Worm (Caenorhabditis elegans) whole organism, L4 larva: ENCODE measurements around the gene R10E9.2.

Source experiments
- F37D6.2 ChIP-seq: sonication (generic microtip); optimal IDR thresholded peaks from 2 replicates; lab custom pipeline; 2016; ENCODE audit warnings: mild to moderate bottlenecking, missing genetic modification characterization, missing compliant biosample characterization
- T20F7.1 ChIP-seq: fragments of 200-800 bp; sonication (Bioruptor generic); optimal IDR thresholded peaks from 2 replicates; lab custom pipeline; 2018; ENCODE audit warnings: mild to moderate bottlenecking, missing genetic modification characterization, missing compliant biosample characterization
- Y5F2A.4 ChIP-seq: fragments of 200-800 bp; sonication (Bioruptor generic); optimal IDR thresholded peaks from 2 replicates; lab custom pipeline; 2018; ENCODE audit warnings: mild to moderate bottlenecking, missing genetic modification characterization, missing compliant biosample characterization
- aha-1 ChIP-seq: fragments of 150-350 bp; peaks from one replicate; lab custom pipeline; 2014; ENCODE audit warnings: missing biosample characterization, missing genetic modification characterization
- arid-1 ChIP-seq: fragments of 200-800 bp; sonication (Bioruptor generic); conservative IDR thresholded peaks from 2 replicates; pipeline ENCODE4 v1.3.6; 2022; ENCODE audit warnings: missing genetic modification reagents, missing genetic modification characterization, missing compliant biosample characterization
- ceh-44 ChIP-seq: fragments of 200-800 bp; sonication (Bioruptor generic); IDR thresholded peaks from 2 replicates; pipeline ENCODE4 v1.3.6; 2022; ENCODE audit warnings: missing genetic modification reagents, missing genetic modification characterization, missing compliant biosample characterization
- ceh-82 ChIP-seq: sonication (generic microtip); optimal IDR thresholded peaks from 2 replicates; lab custom pipeline; 2017; ENCODE audit warnings: missing biosample characterization, missing genetic modification characterization
- daf-16 ChIP-seq, 3 experiments: sonication (generic microtip); optimal IDR thresholded peaks; 2 replicates each; lab custom pipeline; 2016 to 2017; ENCODE audit warnings: missing genetic modification characterization in 3 of 3, missing genetic modification reagents in 3 of 3, mild to moderate bottlenecking in 2 of 3, missing compliant biosample characterization in 2 of 3, missing biosample characterization in 1 of 3, moderate library complexity in 1 of 3
- dmd-8 ChIP-seq: fragments of 200-800 bp; sonication (Bioruptor generic); IDR thresholded peaks from 2 replicates; pipeline ENCODE4 v1.3.6; 2022; ENCODE audit warnings: missing genetic modification characterization, missing compliant biosample characterization
- dmd-9 ChIP-seq: fragments of 200-800 bp; sonication (Bioruptor generic); IDR thresholded peaks from 2 replicates; pipeline ENCODE4 v1.3.6; 2022; ENCODE audit warnings: missing genetic modification reagents, missing genetic modification characterization, missing compliant biosample characterization
- dpl-1 ChIP-seq: fragments of 150-350 bp; optimal IDR thresholded peaks from 2 replicates; lab custom pipeline; 2014; ENCODE audit warnings: missing biosample characterization, missing genetic modification reagents, missing genetic modification characterization
- dve-1 ChIP-seq: sonication (generic microtip); optimal IDR thresholded peaks from 2 replicates; lab custom pipeline; 2017; ENCODE audit warnings: antibody characterized with exemption, mild to moderate bottlenecking, missing genetic modification characterization, missing compliant biosample characterization; ENCODE audit not compliant: insufficient read depth
- egl-43 ChIP-seq: fragments of 200-800 bp; sonication (Bioruptor generic); IDR thresholded peaks from 2 replicates; pipeline ENCODE4 v1.3.6; 2022; ENCODE audit warnings: missing genetic modification reagents, missing genetic modification characterization, missing compliant biosample characterization
- fos-1 ChIP-seq: fragments of 150-350 bp; optimal IDR thresholded peaks from 2 replicates; lab custom pipeline; 2014; ENCODE audit warnings: missing biosample characterization, missing genetic modification characterization
- hif-1 ChIP-seq, 2 experiments: sonication (generic microtip); optimal IDR thresholded peaks; 2 replicates each; lab custom pipeline; 2016 to 2017; ENCODE audit warnings: missing compliant biosample characterization in 2 of 2, missing genetic modification characterization in 2 of 2, missing genetic modification reagents in 2 of 2, missing genotype in 2 of 2, mild to moderate bottlenecking in 1 of 2
- hlh-11 ChIP-seq: fragments of 200-800 bp; sonication (Bioruptor generic); optimal IDR thresholded peaks from 2 replicates; lab custom pipeline; 2018; ENCODE audit warnings: mild to moderate bottlenecking, missing genetic modification characterization, missing compliant biosample characterization
- hlh-30 ChIP-seq: sonication (generic microtip); optimal IDR thresholded peaks from 2 replicates; lab custom pipeline; 2017; ENCODE audit warnings: antibody characterized with exemption, mild to moderate bottlenecking, missing genetic modification characterization, missing compliant biosample characterization; ENCODE audit not compliant: insufficient read depth
- mdl-1 ChIP-seq, 2 experiments: fragments of 150-350 bp in 1 of 2; sonication (generic microtip) in 1 of 2; optimal IDR thresholded peaks; 2 replicates each; lab custom pipeline; 2014 to 2017; ENCODE audit warnings: missing biosample characterization in 2 of 2, missing genetic modification characterization in 2 of 2
- mep-1 ChIP-seq: fragments of 150-350 bp; sonication (generic microtip); optimal IDR thresholded peaks from 3 replicates; lab custom pipeline; 2014; ENCODE audit warnings: missing biosample characterization, missing genetic modification characterization
- mes-2 ChIP-seq: sonication (generic microtip); optimal IDR thresholded peaks from 2 replicates; lab custom pipeline; 2016; ENCODE audit warnings: missing genotype, mild to moderate bottlenecking, missing genetic modification characterization, missing compliant biosample characterization; ENCODE audit not compliant: poor library complexity, severe bottlenecking
- mxl-3 ChIP-seq: fragments of 200-800 bp; sonication (Bioruptor generic); optimal IDR thresholded peaks from 2 replicates; lab custom pipeline; 2018; ENCODE audit warnings: mild to moderate bottlenecking, missing genetic modification characterization, missing compliant biosample characterization
- nhr-102 ChIP-seq: sonication (generic microtip); optimal IDR thresholded peaks from 2 replicates; lab custom pipeline; 2016; ENCODE audit warnings: mild to moderate bottlenecking, missing genetic modification characterization, moderate library complexity, missing compliant biosample characterization
- nhr-111 ChIP-seq: fragments of 200-800 bp; sonication (Bioruptor generic); optimal IDR thresholded peaks from 2 replicates; lab custom pipeline; 2018; ENCODE audit warnings: mild to moderate bottlenecking, missing genetic modification characterization, missing compliant biosample characterization
- nhr-28 ChIP-seq: fragments of 150-350 bp; optimal IDR thresholded peaks from 2 replicates; lab custom pipeline; 2014; ENCODE audit warnings: missing biosample characterization, missing genetic modification characterization
- set-16 ChIP-seq: fragments of 200-800 bp; sonication (Bioruptor generic); IDR thresholded peaks from 2 replicates; pipeline ENCODE4 v1.3.6; 2022; ENCODE audit warnings: missing genetic modification reagents, missing genetic modification characterization, missing compliant biosample characterization
- tag-97 ChIP-seq: fragments of 200-800 bp; sonication (Bioruptor generic); IDR thresholded peaks from 2 replicates; pipeline ENCODE4 v1.3.6; 2022; ENCODE audit warnings: missing genetic modification characterization, missing compliant biosample characterization
- tra-1 ChIP-seq: fragments of 200-800 bp; sonication (Bioruptor generic); IDR thresholded peaks from 2 replicates; pipeline ENCODE4 v1.3.6; 2022; ENCODE audit warnings: missing genetic modification reagents, missing genetic modification characterization, missing compliant biosample characterization
- unc-130 ChIP-seq: sonication (generic microtip); optimal IDR thresholded peaks from 2 replicates; lab custom pipeline; 2016; ENCODE audit warnings: missing genetic modification reagents, missing genetic modification characterization, missing compliant biosample characterization
- unc-39 ChIP-seq: sonication (generic microtip); optimal IDR thresholded peaks from 2 replicates; lab custom pipeline; 2017; ENCODE audit warnings: missing biosample characterization, missing genetic modification characterization
- unc-62 ChIP-seq, 3 experiments: fragments of 150-350 bp in 1 of 3; sonication (generic microtip); optimal IDR thresholded peaks in 2 of 3; peaks in 1 of 3; 1 replicate in 1 of 3; 2 replicates in 2 of 3; lab custom pipeline; 2014 to 2017; ENCODE audit warnings: missing biosample characterization in 3 of 3, missing genetic modification characterization in 3 of 3, missing genetic modification reagents in 3 of 3, missing genotype in 1 of 3
- zfp-2 ChIP-seq: sonication (generic microtip); optimal IDR thresholded peaks from 2 replicates; lab custom pipeline; 2016; ENCODE audit warnings: mild to moderate bottlenecking, missing genetic modification characterization, missing compliant biosample characterization
- ztf-7 ChIP-seq: fragments of 150-350 bp; optimal IDR thresholded peaks from 2 replicates; lab custom pipeline; 2014; ENCODE audit warnings: missing biosample characterization, missing genetic modification characterization

R10E9.2 gene

DNA sequence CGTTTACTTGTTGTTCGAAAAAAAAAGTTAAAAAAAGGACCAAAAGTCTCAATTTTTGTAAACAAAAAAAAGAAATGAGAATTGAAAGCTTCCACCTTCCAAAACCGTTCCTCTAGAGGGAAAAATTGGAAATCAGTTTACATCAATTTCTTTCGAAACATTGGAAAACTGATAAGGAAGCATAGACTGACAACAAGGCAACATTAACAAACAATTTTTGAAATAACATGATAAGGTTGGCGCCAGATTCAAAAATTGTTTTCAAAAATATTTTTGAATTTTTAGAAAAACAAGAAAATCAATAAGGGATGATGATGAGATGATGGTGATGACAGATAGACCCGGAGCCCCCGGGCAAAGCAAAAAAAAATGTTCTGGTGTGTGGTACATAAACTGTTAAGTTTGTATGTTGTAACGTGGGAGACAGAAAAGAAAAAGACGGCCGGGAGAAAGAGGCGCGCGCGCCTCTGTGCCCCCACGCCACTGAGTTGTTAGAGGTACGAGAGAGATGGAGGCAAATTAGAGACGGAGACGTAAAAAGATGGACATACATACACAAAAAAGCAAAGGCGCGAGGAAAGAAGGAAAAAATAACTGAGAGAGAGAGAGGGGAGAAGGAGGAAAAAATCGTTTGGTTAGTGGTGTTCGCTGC is 16.0 kb upstream of the R10E9.2 start (continued):
- TF ChIP-seq mxl-3 (peak; percentile 84), nhr-102 (peak; percentile 28), T20F7.1 (GFP tag; lab: Kevin White, UChicago) (peak; percentile 59), daf-16 (GFP tag; optimal IDR thresholded peaks at IDR 0.05; lab: Kevin White, UChicago) (peak; percentile 60 to 71), daf-16 (tag; optimal IDR thresholded peaks at IDR 0.05; lab: Kevin White, UChicago) (peak; percentile 95), hif-1 (tag; optimal IDR thresholded peaks at IDR 0.05; lab: Kevin White, UChicago) (peak in 1 of 2 experiments; percentile 54), tra-1 (peak; percentile 64; the same call in 1 of the 2 replicates), unc-39 (no peak), egl-43 (GFP tag; lab: Robert Waterston, UW) (no peak; the same call in 1 of the 2 replicates), set-16 (GFP tag; lab: Robert Waterston, UW) (peak; percentile 43; the same call in 1 of the 2 replicates), arid-1 (GFP tag; lab: Robert Waterston, UW) (peak; percentile 50; the same call in 1 of the 2 replicates), dmd-9 (no peak), Y5F2A.4 (GFP tag; lab: Kevin White, UChicago) (no peak), dmd-8 (GFP tag; lab: Robert Waterston, UW) (0 out of 2 replicates have a peak, but pooled peaks have one; percentile 10), F37D6.2 (peak; percentile 13), hlh-30 (tag; lab: Kevin White, UChicago) (peak; percentile 88), ceh-82 (no peak), fos-1 (tag; lab: Kevin White, UChicago) (no peak), dpl-1 (GFP tag; lab: Kevin White, UChicago) (peak; percentile 45), mes-2 (tag; lab: Kevin White, UChicago) (peak; percentile 79)

- TF ChIP-seq tag-97 (GFP tag; lab: Robert Waterston, UW) = no peak
- peak in 1 of 2 experiments; percentile 80 for TF ChIP-seq unc-62 (GFP tag; optimal IDR thresholded peaks at IDR 0.05 in 1 of 2; lab: Kevin White, UChicago)
- no peak for TF ChIP-seq unc-62 (tag; optimal IDR thresholded peaks at IDR 0.05; lab: Kevin White, UChicago)
- TF ChIP-seq hlh-30 (tag; lab: Kevin White, UChicago) = peak; percentile 13
- peak; percentile 16 for TF ChIP-seq mep-1 (tag; lab: Kevin White, UChicago)
- TF ChIP-seq aha-1 (tag; lab: Kevin White, UChicago) = peak; percentile 11
These were observed 14.3 kb upstream of the R10E9.2 start for ce11 chrIII:3978438-3978837.

DNA sequence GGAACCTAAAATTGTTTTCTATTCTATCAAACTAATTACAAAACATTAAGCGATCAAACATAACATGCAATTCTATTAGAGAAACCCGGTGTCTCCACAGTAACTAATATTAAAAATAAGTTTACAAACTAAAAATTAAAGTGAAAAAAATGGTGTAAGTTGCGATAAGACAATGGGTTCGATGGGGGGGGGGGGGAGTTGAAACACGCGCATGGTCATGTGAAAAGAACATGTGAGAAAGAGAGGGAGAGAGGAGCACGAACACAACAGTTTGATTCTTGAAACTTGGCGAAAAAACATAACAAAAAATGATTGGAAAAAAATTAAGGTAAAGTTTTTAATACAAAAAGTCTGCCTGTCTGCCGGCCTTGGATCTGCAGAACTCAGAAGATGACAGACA is 12.9 kb upstream of the R10E9.2 start:
- TF ChIP-seq hlh-11 (tag; lab: Kevin White, UChicago) = peak; percentile 45
- TF ChIP-seq nhr-111 = no peak
- TF ChIP-seq hlh-30 (tag; lab: Kevin White, UChicago) = peak; percentile 75
- no peak for TF ChIP-seq zfp-2 (tag; lab: Kevin White, UChicago)
- TF ChIP-seq ceh-44 (GFP tag; lab: Robert Waterston, UW) = no peak
- no peak for TF ChIP-seq dpl-1 (GFP tag; lab: Kevin White, UChicago)
- peak in 1 of 2 experiments; percentile 6 for TF ChIP-seq mdl-1 (tag; optimal IDR thresholded peaks at IDR 0.05; lab: Kevin White, UChicago)
- TF ChIP-seq dve-1 = peak; percentile 15
- peak; percentile 3 for TF ChIP-seq nhr-28 (tag; lab: Kevin White, UChicago)

DNA sequence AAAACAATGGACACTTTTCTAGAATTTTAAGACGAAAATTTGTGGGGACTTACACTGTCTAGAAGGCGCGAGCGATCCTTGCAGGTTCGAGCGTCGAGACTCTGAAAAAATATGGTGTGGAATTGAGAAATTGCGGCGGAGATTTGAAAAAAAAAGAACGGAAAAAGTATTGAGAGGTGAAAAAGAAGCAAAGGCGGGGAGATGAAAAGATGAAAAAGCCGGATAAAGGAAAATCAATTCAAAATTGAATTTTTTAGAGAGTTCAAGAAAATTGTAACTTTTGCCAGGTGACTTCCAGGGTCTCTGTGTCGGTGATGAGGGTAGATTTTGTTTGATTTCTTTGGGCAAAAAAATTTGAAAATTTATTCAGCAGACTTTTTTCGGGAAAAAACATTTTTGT is 12.2 kb upstream of the R10E9.2 start, which contains the start of gene msi-1:
Gene msi-1, minus strand, starts transcription at position 101 of the 400 bp plus-strand sequence.
- TF ChIP-seq unc-130 (no peak), dve-1 (no peak), nhr-28 (tag; lab: Kevin White, UChicago) (no peak), ztf-7 (tag; lab: Kevin White, UChicago) (no peak)
- TF ChIP-seq, all 104 proteins: peak for 0
